Fruit fly (Drosophila melanogaster) whole organism, embryonic: ENCODE measurements around the gene Csas.

Experiments
- Atf3 ChIP-seq: fragments of 200-800 bp; sonication (Bioruptor generic); optimal IDR thresholded peaks from 3 replicates; lab custom pipeline; 2016; ENCODE audit warnings: missing biosample characterization, missing genetic modification characterization
- CG11093 ChIP-seq: fragments of 200-800 bp; sonication (Bioruptor generic); IDR thresholded peaks from 3 replicates; pipeline ENCODE4 v1.3.6; 2022; ENCODE audit warnings: missing biosample characterization, missing genetic modification characterization
- CG8478 ChIP-seq: fragments of >200 bp; optimal IDR thresholded peaks from 2 replicates; lab custom pipeline; 2018
- stc ChIP-seq: fragments of 200-800 bp; sonication (Bioruptor generic); IDR thresholded peaks from 2 replicates; pipeline ENCODE4 v1.3.6; 2022; ENCODE audit warnings: missing biosample characterization, missing genetic modification characterization

DNA sequence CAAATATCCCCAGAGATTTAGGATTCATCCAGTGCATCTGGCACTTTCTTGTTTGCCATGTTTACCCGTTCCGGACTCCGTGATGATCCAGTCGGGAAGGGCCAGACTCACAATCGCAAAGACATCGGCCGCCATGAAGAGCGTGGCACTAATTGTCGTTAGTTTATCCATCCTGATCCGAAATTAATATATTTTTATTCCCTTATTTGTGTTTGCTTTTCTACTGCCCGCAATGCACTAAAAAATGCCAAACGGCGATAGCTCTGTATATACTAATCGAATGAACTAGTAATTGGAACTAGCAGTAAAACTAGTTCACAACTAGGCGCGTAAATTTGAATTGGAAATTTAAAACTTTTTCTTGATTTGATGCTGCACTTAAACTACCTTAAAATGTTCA, 9.2 kb downstream of the Csas start, which contains the start of gene CG14182:
- TF ChIP-seq CG11093 (GFP tag; lab: Robert Waterston, UW), result no peak
- no peak for TF ChIP-seq Atf3 (GFP tag; lab: Kevin White, UChicago)
- no peak for TF ChIP-seq stc (GFP tag; lab: Robert Waterston, UW)
- TF ChIP-seq CG8478 (lab: Kevin White, UChicago), result no peak
